Worm (Caenorhabditis elegans): Measurements from ENCODE around the gene M03B6.5.

ce11 chrX:13843676-13844075, at the start of gene M03B6.5:
- TF ChIP-seq flt-1 (GFP tag; IDR thresholded peaks at IDR 0.05) (no peak), cog-1 (tag; optimal IDR thresholded peaks at IDR 0.05) (no peak), ref-1 (GFP tag; conservative IDR thresholded peaks at IDR 0.05) (no peak), ztf-23 (GFP tag; IDR thresholded peaks at IDR 0.05) (no peak), ztf-29 (GFP tag; IDR thresholded peaks at IDR 0.05) (no peak)

Data from whole organism, midembryonic.